Worm (Caenorhabditis elegans) whole organism, L2 larva: Measurements from ENCODE around the gene egl-21.

Experiments
- F13H6.1 ChIP-seq: sonication (generic microtip); optimal IDR thresholded peaks from 2 replicates; lab custom pipeline; 2016; ENCODE audit warnings: missing genetic modification characterization, missing compliant biosample characterization
- R02D3.7 ChIP-seq: fragments of 150-350 bp; optimal IDR thresholded peaks from 2 replicates; lab custom pipeline; 2014; ENCODE audit warnings: missing biosample characterization, missing genetic modification characterization
- Y55F3AM.14 ChIP-seq: fragments of 200-800 bp; sonication (Bioruptor generic); optimal IDR thresholded peaks from 2 replicates; lab custom pipeline; 2018; ENCODE audit warnings: mild to moderate bottlenecking, missing genetic modification characterization, missing compliant biosample characterization
- ZK546.5 ChIP-seq: sonication (generic microtip); optimal IDR thresholded peaks from 2 replicates; lab custom pipeline; 2017; ENCODE audit warnings: missing biosample characterization, missing genetic modification characterization
- alr-1 ChIP-seq: fragments of 150-350 bp; optimal IDR thresholded peaks from 2 replicates; lab custom pipeline; 2014; ENCODE audit warnings: missing biosample characterization, missing genetic modification characterization
- blmp-1 ChIP-seq: sonication (generic microtip); optimal IDR thresholded peaks from 2 replicates; lab custom pipeline; 2017; ENCODE audit warnings: missing genetic modification characterization, mild to moderate bottlenecking, missing compliant biosample characterization, antibody characterized with exemption, moderate library complexity; ENCODE audit not compliant: insufficient read depth
- ceh-16 ChIP-seq: fragments of 150-350 bp; optimal IDR thresholded peaks from 2 replicates; lab custom pipeline; 2014; ENCODE audit warnings: missing biosample characterization, missing genetic modification characterization
- crh-2 ChIP-seq: sonication (generic microtip); optimal IDR thresholded peaks from 2 replicates; lab custom pipeline; 2017; ENCODE audit warnings: missing biosample characterization, missing genetic modification characterization
- egl-27 ChIP-seq: sonication (generic microtip); optimal IDR thresholded peaks from 3 replicates; lab custom pipeline; 2017; ENCODE audit warnings: missing biosample characterization, missing genetic modification reagents, missing genetic modification characterization
- elt-3 ChIP-seq: sonication (generic microtip); optimal IDR thresholded peaks from 2 replicates; lab custom pipeline; 2017; ENCODE audit warnings: missing biosample characterization, missing genetic modification characterization
- fos-1 ChIP-seq: fragments of 150-350 bp; optimal IDR thresholded peaks from 2 replicates; lab custom pipeline; 2014; ENCODE audit warnings: missing biosample characterization, missing genetic modification characterization
- gmeb-1 ChIP-seq: fragments of 150-350 bp; optimal IDR thresholded peaks from 2 replicates; lab custom pipeline; 2014; ENCODE audit warnings: missing biosample characterization, missing genetic modification characterization
- lin-11 ChIP-seq: fragments of 150-350 bp; sonication (generic microtip); optimal IDR thresholded peaks from 2 replicates; lab custom pipeline; 2014; ENCODE audit warnings: missing biosample characterization, missing genetic modification characterization, inconsistent platforms, mixed read lengths
- lin-13 ChIP-seq: fragments of 150-350 bp; optimal IDR thresholded peaks from 2 replicates; lab custom pipeline; 2014; ENCODE audit warnings: missing biosample characterization, missing genetic modification reagents, missing genetic modification characterization
- lin-39 ChIP-seq: fragments of 150-350 bp; optimal IDR thresholded peaks from 2 replicates; lab custom pipeline; 2014; ENCODE audit warnings: missing biosample characterization, missing genetic modification reagents, missing genetic modification characterization
- lsy-2 ChIP-seq, 2 experiments: fragments of 150-350 bp in 1 of 2; sonication (generic microtip) in 1 of 2; optimal IDR thresholded peaks; 2 replicates each; lab custom pipeline; 2014 to 2017; ENCODE audit warnings: missing biosample characterization in 2 of 2, missing genetic modification characterization in 2 of 2
- mab-5 ChIP-seq: fragments of 150-350 bp; optimal IDR thresholded peaks from 2 replicates; lab custom pipeline; 2014; ENCODE audit warnings: missing biosample characterization, missing genetic modification characterization
- mbf-1 ChIP-seq: sonication (generic microtip); optimal IDR thresholded peaks from 2 replicates; lab custom pipeline; 2017; ENCODE audit warnings: missing biosample characterization, missing genetic modification characterization
- mdl-1 ChIP-seq, 2 experiments: fragments of 150-350 bp in 1 of 2; sonication (generic microtip) in 1 of 2; optimal IDR thresholded peaks; 2 replicates each; lab custom pipeline; 2017; ENCODE audit warnings: missing biosample characterization in 2 of 2, missing genetic modification characterization in 2 of 2
- nhr-10 ChIP-seq: sonication (generic microtip); optimal IDR thresholded peaks from 2 replicates; lab custom pipeline; 2017; ENCODE audit warnings: missing biosample characterization, missing genetic modification characterization
- nhr-11 ChIP-seq: fragments of 150-350 bp; optimal IDR thresholded peaks from 2 replicates; lab custom pipeline; 2014; ENCODE audit warnings: missing biosample characterization, missing genetic modification characterization
- nhr-12 ChIP-seq: fragments of 150-350 bp; optimal IDR thresholded peaks from 2 replicates; lab custom pipeline; 2014; ENCODE audit warnings: missing biosample characterization, missing genetic modification characterization
- nhr-21 ChIP-seq: fragments of 150-350 bp; optimal IDR thresholded peaks from 2 replicates; lab custom pipeline; 2014; ENCODE audit warnings: missing biosample characterization, missing genetic modification characterization
- nhr-237 ChIP-seq: fragments of 150-350 bp; optimal IDR thresholded peaks from 2 replicates; lab custom pipeline; 2014; ENCODE audit warnings: missing biosample characterization, missing genetic modification characterization
- nhr-25 ChIP-seq: fragments of 150-350 bp; sonication (generic microtip); optimal IDR thresholded peaks from 3 replicates; lab custom pipeline; 2014; ENCODE audit warnings: missing biosample characterization, missing genetic modification characterization
- nhr-6 ChIP-seq: fragments of 150-350 bp; optimal IDR thresholded peaks from 2 replicates; lab custom pipeline; 2014; ENCODE audit warnings: missing biosample characterization, missing genetic modification characterization
- nhr-77 ChIP-seq: fragments of 150-350 bp; optimal IDR thresholded peaks from 2 replicates; lab custom pipeline; 2014; ENCODE audit warnings: missing biosample characterization, missing genetic modification characterization
- skn-1 ChIP-seq: sonication (generic microtip); optimal IDR thresholded peaks from 2 replicates; lab custom pipeline; 2017; ENCODE audit warnings: missing biosample characterization, missing genetic modification characterization
- sma-3 ChIP-seq: sonication (generic microtip); optimal IDR thresholded peaks from 2 replicates; lab custom pipeline; 2016; ENCODE audit warnings: missing genetic modification reagents, missing genetic modification characterization, missing compliant biosample characterization
- sma-9 ChIP-seq, 2 experiments: fragments of 150-350 bp in 1 of 2; sonication (generic microtip) in 1 of 2; optimal IDR thresholded peaks; 2 replicates each; lab custom pipeline; 2014 to 2016; ENCODE audit warnings: missing genetic modification characterization in 2 of 2, mild to moderate bottlenecking in 1 of 2, missing biosample characterization in 1 of 2, missing compliant biosample characterization in 1 of 2, missing genetic modification reagents in 1 of 2, moderate library complexity in 1 of 2
- snpc-4 ChIP-seq: fragments of 150-350 bp; optimal IDR thresholded peaks from 2 replicates; lab custom pipeline; 2014; ENCODE audit warnings: missing biosample characterization, missing genetic modification characterization
- unc-39 ChIP-seq: fragments of 150-350 bp; optimal IDR thresholded peaks from 2 replicates; lab custom pipeline; 2014; ENCODE audit warnings: missing biosample characterization, missing genetic modification characterization
- unc-55 ChIP-seq: fragments of 150-350 bp; sonication (generic microtip); optimal IDR thresholded peaks from 3 replicates; lab custom pipeline; 2014; ENCODE audit warnings: missing biosample characterization, missing genetic modification reagents, missing genetic modification characterization
- zag-1 ChIP-seq: fragments of 150-350 bp; optimal IDR thresholded peaks from 2 replicates; lab custom pipeline; 2014; ENCODE audit warnings: missing biosample characterization, missing genetic modification characterization
- ztf-1 ChIP-seq: fragments of 200-800 bp; sonication (Bioruptor generic); conservative IDR thresholded peaks from 2 replicates; pipeline ENCODE4 v1.3.6; 2022; ENCODE audit warnings: missing genetic modification characterization, missing compliant biosample characterization

The egl-21 gene

ce11 chrIV:10463987-10464638 lies 17.5 kb downstream of the egl-21 start, which contains the start of gene ugt-43:
Gene ugt-43, plus strand, starts transcription at chrIV:10464588.
- TF ChIP-seq nhr-25 (tag; lab: Kevin White, UChicago) = no peak
- no peak for TF ChIP-seq nhr-237 (tag; lab: Kevin White, UChicago)
- no peak for TF ChIP-seq alr-1
- no peak for TF ChIP-seq R02D3.7 (tag; lab: Kevin White, UChicago)
- TF ChIP-seq sma-3 (GFP tag; lab: Kevin White, UChicago) = no peak
- no peak for TF ChIP-seq ZK546.5 (tag; lab: Kevin White, UChicago)
- no peak for TF ChIP-seq mbf-1 (tag; lab: Kevin White, UChicago)

DNA sequence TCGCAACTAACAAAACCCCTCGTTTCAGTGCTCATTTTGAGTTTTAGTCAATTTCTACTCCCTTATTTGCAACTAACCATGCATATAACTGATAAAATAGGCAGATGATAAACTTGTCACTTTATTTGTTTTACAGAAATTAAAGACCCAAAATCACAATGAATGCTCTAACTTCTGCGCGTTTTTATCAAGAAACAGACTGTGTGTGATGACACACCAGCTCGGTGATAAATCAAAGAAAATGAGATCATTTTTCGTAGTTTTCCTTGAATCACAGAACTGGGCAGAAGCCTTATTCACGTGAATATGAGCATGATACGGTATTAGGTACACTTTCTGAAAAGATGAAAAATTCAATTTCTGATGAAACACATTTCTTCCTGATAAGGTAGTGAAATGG lies 18.5 kb downstream of the egl-21 start:
- TF ChIP-seq fos-1 (peak; percentile 98), sma-3 (GFP tag; lab: Kevin White, UChicago) (peak; percentile 17), egl-27 (tag; lab: Kevin White, UChicago) (no peak), Y55F3AM.14 (GFP tag; lab: Kevin White, UChicago) (no peak), gmeb-1 (peak; percentile 62), crh-2 (tag; lab: Kevin White, UChicago) (peak; percentile 33), blmp-1 (tag; lab: Kevin White, UChicago) (no peak), nhr-10 (tag; lab: Kevin White, UChicago) (no peak), ceh-16 (tag; lab: Kevin White, UChicago) (no peak), lsy-2 (tag; optimal IDR thresholded peaks at IDR 0.05; lab: Kevin White, UChicago) (no peak), sma-9 (GFP tag; optimal IDR thresholded peaks at IDR 0.05; lab: Kevin White, UChicago) (peak; percentile 79), sma-9 (tag; optimal IDR thresholded peaks at IDR 0.05; lab: Kevin White, UChicago) (no peak)

DNA sequence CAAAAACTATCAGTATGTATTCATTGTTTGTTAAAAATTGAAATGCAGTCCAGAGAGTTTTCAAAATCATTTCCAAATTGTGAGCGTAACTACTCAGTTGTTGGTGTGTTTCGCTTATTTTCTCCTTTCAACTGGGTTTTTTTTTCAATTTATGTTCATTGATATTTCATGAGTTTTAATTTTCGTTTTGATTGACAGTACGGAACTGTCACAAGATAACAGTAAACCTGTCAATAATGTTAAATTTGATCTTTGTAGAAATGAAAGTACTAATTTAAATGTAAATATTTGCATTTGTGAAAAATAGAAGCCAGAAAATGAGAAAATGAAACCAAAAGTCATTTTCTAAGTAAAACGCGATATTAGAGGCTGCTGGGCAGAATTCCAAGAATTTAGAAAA lies 19.0 kb downstream of the egl-21 start:
- TF ChIP-seq unc-39 (tag; lab: Kevin White, UChicago) (no peak), sma-9 (GFP tag; optimal IDR thresholded peaks at IDR 0.05; lab: Kevin White, UChicago) (no peak), sma-9 (tag; optimal IDR thresholded peaks at IDR 0.05; lab: Kevin White, UChicago) (no peak), elt-3 (tag; lab: Kevin White, UChicago) (no peak), zag-1 (no peak), nhr-11 (tag; lab: Kevin White, UChicago) (no peak), F13H6.1 (tag; lab: Kevin White, UChicago) (no peak), lin-39 (tag; lab: Kevin White, UChicago) (no peak), mdl-1 (tag; optimal IDR thresholded peaks at IDR 0.05; lab: Kevin White, UChicago) (no peak)

ce11 chrIV:10461767-10462166 lies 19.9 kb downstream of the egl-21 start, which contains the start of gene mec-3:
Gene mec-3, minus strand, starts transcription at chrIV:10461867.
- TF ChIP-seq unc-55 (GFP tag; lab: Kevin White, UChicago) (peak; percentile 66), nhr-77 (tag; lab: Kevin White, UChicago) (no peak), snpc-4 (tag; lab: Kevin White, UChicago) (no peak), skn-1 (tag; lab: Kevin White, UChicago) (no peak)

ce11 chrIV:10457137-10457536 lies 24.5 kb downstream of the egl-21 start, which contains the start of gene srb-17:
Gene srb-17, minus strand, starts transcription at chrIV:10457237.
- no peak for TF ChIP-seq alr-1
- no peak for TF ChIP-seq lin-13 (GFP tag; lab: Kevin White, UChicago)
- no peak for TF ChIP-seq nhr-21
- TF ChIP-seq mab-5 = no peak
- no peak for TF ChIP-seq crh-2 (tag; lab: Kevin White, UChicago)
- no peak for TF ChIP-seq ceh-16 (tag; lab: Kevin White, UChicago)
- no peak for TF ChIP-seq zag-1
- no peak for TF ChIP-seq sma-9 (GFP tag; optimal IDR thresholded peaks at IDR 0.05; lab: Kevin White, UChicago)
- TF ChIP-seq sma-9 (tag; optimal IDR thresholded peaks at IDR 0.05; lab: Kevin White, UChicago) = no peak
- no peak for TF ChIP-seq ZK546.5 (tag; lab: Kevin White, UChicago)
- no peak for TF ChIP-seq lin-11 (tag; lab: Kevin White, UChicago)
- no peak for TF ChIP-seq nhr-12 (tag; lab: Kevin White, UChicago)
- TF ChIP-seq ztf-1 (GFP tag; lab: Robert Waterston, UW) = no peak
- no peak for TF ChIP-seq nhr-6 (tag; lab: Kevin White, UChicago)
